Fruit fly (Drosophila melanogaster) whole organism, embryonic: Measurements from ENCODE around the gene Kdsr.

Source experiments
- Asciz ChIP-seq: fragments of 200-800 bp; sonication (Bioruptor generic); optimal IDR thresholded peaks from 2 replicates; lab custom pipeline; 2017; ENCODE audit warnings: missing biosample characterization, mild to moderate bottlenecking, missing genetic modification characterization, missing genetic modification reagents
- CG10321 ChIP-seq: fragments of 200-800 bp; sonication (Bioruptor generic); IDR thresholded peaks from 2 replicates; pipeline ENCODE4 v1.3.6; 2022; ENCODE audit warnings: missing biosample characterization, missing genetic modification characterization
- CG10366 ChIP-seq: fragments of 200-800 bp; sonication (Bioruptor generic); IDR thresholded peaks from 2 replicates; pipeline ENCODE4 v1.3.6; 2022; ENCODE audit warnings: missing biosample characterization, missing genetic modification characterization
- CG11696 ChIP-seq: fragments of 200-800 bp; sonication (Bioruptor generic); IDR thresholded peaks from 2 replicates; pipeline ENCODE4 v1.3.6; 2022; ENCODE audit warnings: missing biosample characterization, missing genetic modification characterization
- CG11723 ChIP-seq: fragments of 200-800 bp; sonication (Bioruptor generic); optimal IDR thresholded peaks from 2 replicates; lab custom pipeline; 2017; ENCODE audit warnings: missing biosample characterization, mild to moderate bottlenecking, missing genetic modification characterization
- CG15269 ChIP-seq: fragments of 200-800 bp; sonication (Bioruptor generic); optimal IDR thresholded peaks from 2 replicates; lab custom pipeline; 2018; ENCODE audit warnings: missing biosample characterization, mild to moderate bottlenecking, missing genetic modification characterization, moderate library complexity
- CG15696 ChIP-seq: fragments of 200-800 bp; sonication (Bioruptor generic); optimal IDR thresholded peaks from 2 replicates; lab custom pipeline; 2019; ENCODE audit warnings: missing biosample characterization, mild to moderate bottlenecking, missing genetic modification characterization, moderate library complexity
- CG1603 ChIP-seq: fragments of 200-800 bp; sonication (Bioruptor generic); optimal IDR thresholded peaks from 2 replicates; lab custom pipeline; 2019; ENCODE audit warnings: missing biosample characterization, mild to moderate bottlenecking, missing genetic modification characterization, moderate library complexity
- CG16815 ChIP-seq: fragments of 200-800 bp; sonication (Bioruptor generic); optimal IDR thresholded peaks from 3 replicates; lab custom pipeline; 2017; ENCODE audit warnings: missing biosample characterization, mild to moderate bottlenecking, missing genetic modification characterization
- CG17186 ChIP-seq: fragments of 200-800 bp; sonication (Bioruptor generic); optimal IDR thresholded peaks from 3 replicates; lab custom pipeline; 2017; ENCODE audit warnings: missing biosample characterization, missing genetic modification reagents, missing genetic modification characterization
- CG18619 ChIP-seq: fragments of 200-800 bp; sonication (Bioruptor generic); optimal IDR thresholded peaks from 3 replicates; lab custom pipeline; 2017; ENCODE audit warnings: missing biosample characterization, mild to moderate bottlenecking, missing genetic modification characterization
- CG2120 ChIP-seq: fragments of 200-800 bp; sonication (Bioruptor generic); optimal IDR thresholded peaks from 3 replicates; lab custom pipeline; 2016; ENCODE audit warnings: missing biosample characterization, missing genetic modification characterization
- CG2889 ChIP-seq: fragments of 200-800 bp; sonication (Bioruptor generic); IDR thresholded peaks from 3 replicates; pipeline ENCODE4 v1.3.6; 2022; ENCODE audit warnings: missing biosample characterization, missing genetic modification characterization
- CG6813 ChIP-seq: fragments of 200-800 bp; sonication (Bioruptor generic); optimal IDR thresholded peaks from 2 replicates; lab custom pipeline; 2017; ENCODE audit warnings: missing biosample characterization, missing genetic modification characterization, mild to moderate bottlenecking, moderate library complexity, missing genetic modification reagents
- CG7271 ChIP-seq: fragments of 200-800 bp; sonication (Bioruptor generic); optimal IDR thresholded peaks from 2 replicates; lab custom pipeline; 2018; ENCODE audit warnings: missing biosample characterization, mild to moderate bottlenecking, missing genetic modification characterization, moderate library complexity
- CG7372 ChIP-seq: fragments of 200-800 bp; sonication (Bioruptor generic); IDR thresholded peaks from 2 replicates; pipeline ENCODE4 v1.3.6; 2022; ENCODE audit warnings: missing biosample characterization, missing genetic modification characterization
- CG8290 ChIP-seq, 3 experiments: fragments of 200-800 bp; sonication (Bioruptor generic); optimal IDR thresholded peaks; 2 replicates each; lab custom pipeline; 2016 to 2019; ENCODE audit warnings: missing biosample characterization in 3 of 3, missing genetic modification characterization in 3 of 3, mild to moderate bottlenecking in 2 of 3, moderate library complexity in 1 of 3
- Dll ChIP-seq: fragments of 200-800 bp; sonication (Bioruptor generic); IDR thresholded peaks from 4 replicates; pipeline ENCODE4 v1.3.6; 2022; ENCODE audit warnings: missing biosample characterization, missing genetic modification characterization; ENCODE audit not compliant: partially characterized antibody
- E2f2 ChIP-seq: fragments of 200-800 bp; sonication (Bioruptor generic); IDR thresholded peaks from 2 replicates; pipeline ENCODE4 v1.3.6; 2022; ENCODE audit warnings: missing biosample characterization, missing genetic modification characterization
- HLH54F ChIP-seq: fragments of 200-800 bp; sonication (Bioruptor generic); optimal IDR thresholded peaks from 3 replicates; lab custom pipeline; 2016; ENCODE audit warnings: missing biosample characterization, missing genetic modification characterization
- Max ChIP-seq: fragments of 200-800 bp; sonication (Bioruptor generic); optimal IDR thresholded peaks from 2 replicates; lab custom pipeline; 2016; ENCODE audit warnings: missing biosample characterization, mild to moderate bottlenecking, missing genetic modification characterization
- NfI ChIP-seq: fragments of 200-800 bp; sonication (Bioruptor generic); optimal IDR thresholded peaks from 3 replicates; lab custom pipeline; 2018; ENCODE audit warnings: missing biosample characterization, mild to moderate bottlenecking, missing genetic modification characterization, moderate library complexity
- Poxn ChIP-seq: fragments of 200-800 bp; sonication (Bioruptor generic); IDR thresholded peaks from 2 replicates; pipeline ENCODE4 v1.3.6; 2022; ENCODE audit warnings: missing biosample characterization, missing genetic modification characterization
- Ptx1 ChIP-seq: fragments of 200-800 bp; sonication (Bioruptor generic); IDR thresholded peaks from 2 replicates; pipeline ENCODE4 v1.3.6; 2022; ENCODE audit warnings: missing biosample characterization, missing genetic modification characterization
- Rx ChIP-seq: fragments of 200-800 bp; sonication (Bioruptor generic); IDR thresholded peaks from 2 replicates; pipeline ENCODE4 v1.3.6; 2022; ENCODE audit warnings: missing biosample characterization, missing genetic modification characterization
- TFAM ChIP-seq: fragments of 200-800 bp; sonication (Bioruptor generic); optimal IDR thresholded peaks from 2 replicates; lab custom pipeline; 2017; ENCODE audit warnings: missing biosample characterization, missing genetic modification characterization, inconsistent platforms
- bbx ChIP-seq: fragments of 200-800 bp; sonication (Bioruptor generic); IDR thresholded peaks from 2 replicates; pipeline ENCODE4 v1.3.6; 2022; ENCODE audit warnings: missing biosample characterization, missing genetic modification characterization; ENCODE audit not compliant: partially characterized antibody
- cad ChIP-seq: fragments of >200 bp; optimal IDR thresholded peaks from 2 replicates; lab custom pipeline; 2017; ENCODE audit warnings: missing biosample characterization, missing genetic modification characterization
- dimm ChIP-seq: fragments of 200-800 bp; sonication (Bioruptor generic); IDR thresholded peaks from 2 replicates; pipeline ENCODE4 v1.3.6; 2022; ENCODE audit warnings: missing biosample characterization, missing genetic modification characterization
- disco-r ChIP-seq: fragments of 200-800 bp; sonication (Bioruptor generic); optimal IDR thresholded peaks from 2 replicates; lab custom pipeline; 2016; ENCODE audit warnings: missing biosample characterization, missing genetic modification characterization
- dmrt99B ChIP-seq: fragments of 200-800 bp; sonication (Bioruptor generic); optimal IDR thresholded peaks from 2 replicates; lab custom pipeline; 2018; ENCODE audit warnings: missing biosample characterization, mild to moderate bottlenecking, missing genetic modification characterization, moderate library complexity
- fu2 ChIP-seq: fragments of 200-800 bp; sonication (Bioruptor generic); optimal IDR thresholded peaks from 2 replicates; lab custom pipeline; 2016; ENCODE audit warnings: missing biosample characterization, missing genetic modification characterization
- gcm2 ChIP-seq: fragments of 200-800 bp; sonication (Bioruptor generic); optimal IDR thresholded peaks from 2 replicates; lab custom pipeline; 2016; ENCODE audit warnings: missing biosample characterization, missing genetic modification characterization
- ham ChIP-seq: fragments of 200-800 bp; sonication (Bioruptor generic); IDR thresholded peaks from 2 replicates; pipeline ENCODE4 v1.3.6; 2022; ENCODE audit warnings: missing biosample characterization, missing genetic modification characterization
- insv ChIP-seq, 2 experiments: fragments of 200-800 bp; sonication (Bioruptor generic); optimal IDR thresholded peaks; 3 replicates each; lab custom pipeline; 2016 to 2018; ENCODE audit warnings: missing biosample characterization in 2 of 2, missing genetic modification characterization in 2 of 2
- kah ChIP-seq: fragments of 200-800 bp; sonication (Bioruptor generic); optimal IDR thresholded peaks from 2 replicates; lab custom pipeline; 2018; ENCODE audit warnings: missing biosample characterization, mild to moderate bottlenecking, missing genetic modification characterization
- maf-S ChIP-seq: fragments of 200-800 bp; sonication (Bioruptor generic); optimal IDR thresholded peaks from 2 replicates; lab custom pipeline; 2016; ENCODE audit warnings: missing biosample characterization, missing genetic modification characterization
- peb ChIP-seq: fragments of 200-800 bp; sonication (Bioruptor generic); IDR thresholded peaks from 2 replicates; pipeline ENCODE4 v1.3.6; 2022; ENCODE audit warnings: missing biosample characterization, missing genetic modification characterization
- pnt ChIP-seq: fragments of 200-800 bp; sonication (Bioruptor generic); optimal IDR thresholded peaks from 3 replicates; lab custom pipeline; 2016; ENCODE audit warnings: missing biosample characterization, missing genetic modification characterization
- psq ChIP-seq: fragments of 200-800 bp; sonication (Bioruptor generic); optimal IDR thresholded peaks from 2 replicates; lab custom pipeline; 2017; ENCODE audit warnings: missing biosample characterization, missing genetic modification characterization
- rib ChIP-seq: fragments of 200-800 bp; sonication (Bioruptor generic); IDR thresholded peaks from 2 replicates; pipeline ENCODE4 v1.3.6; 2022; ENCODE audit warnings: missing biosample characterization, missing genetic modification characterization
- ro ChIP-seq: fragments of 200-800 bp; sonication (Bioruptor generic); IDR thresholded peaks from 2 replicates; pipeline ENCODE4 v1.3.6; 2022; ENCODE audit warnings: missing biosample characterization, missing genetic modification characterization
- row ChIP-seq: fragments of 200-800 bp; sonication (Bioruptor generic); IDR thresholded peaks from 3 replicates; pipeline ENCODE4 v1.3.6; 2022; ENCODE audit warnings: missing biosample characterization, missing genetic modification characterization
- slou ChIP-seq: fragments of 200-800 bp; sonication (Bioruptor generic); optimal IDR thresholded peaks from 3 replicates; lab custom pipeline; 2016; ENCODE audit warnings: missing biosample characterization, missing genetic modification characterization
- stwl ChIP-seq: fragments of 200-800 bp; sonication (Bioruptor generic); optimal IDR thresholded peaks from 3 replicates; lab custom pipeline; 2018; ENCODE audit warnings: missing biosample characterization, mild to moderate bottlenecking, missing genetic modification characterization, moderate library complexity
- toy ChIP-seq: fragments of 200-800 bp; sonication (Bioruptor generic); IDR thresholded peaks from 2 replicates; pipeline ENCODE4 v1.3.6; 2022; ENCODE audit warnings: missing biosample characterization, missing genetic modification characterization
- trem ChIP-seq: fragments of 200-800 bp; optimal IDR thresholded peaks from 3 replicates; lab custom pipeline; 2019; ENCODE audit warnings: missing biosample characterization, mild to moderate bottlenecking, missing genetic modification characterization, moderate library complexity
- trh ChIP-seq: fragments of 200-800 bp; sonication (Bioruptor generic); optimal IDR thresholded peaks from 2 replicates; lab custom pipeline; 2016; ENCODE audit warnings: missing biosample characterization, missing genetic modification characterization
- vnd ChIP-seq: fragments of 200-800 bp; sonication (Bioruptor generic); IDR thresholded peaks from 3 replicates; pipeline ENCODE4 v1.3.6; 2022; ENCODE audit warnings: missing biosample characterization, missing genetic modification characterization; ENCODE audit not compliant: partially characterized antibody
- zfh1 ChIP-seq: fragments of 200-800 bp; sonication (Bioruptor generic); IDR thresholded peaks from 3 replicates; pipeline ENCODE4 v1.3.6; 2022; ENCODE audit warnings: missing biosample characterization, missing genetic modification characterization

Gene Kdsr

dm6 chr3R:25258628-25259240 lies 3.6 kb downstream of the Kdsr start, which contains the start of gene CG11857 (continued):
- TF ChIP-seq CG16815 (peak; percentile 97), NfI (GFP tag; lab: Kevin White, UChicago) (peak; percentile 98), maf-S (GFP tag; lab: Kevin White, UChicago) (peak; percentile 98), TFAM (GFP tag; lab: Kevin White, UChicago) (peak; percentile 73), cad (GFP tag; lab: Kevin White, UChicago) (no peak), Rx (peak; percentile 98), disco-r (GFP tag; lab: Kevin White, UChicago) (peak; percentile 93), pnt (peak; percentile 97), kah (GFP tag; lab: Kevin White, UChicago) (peak; percentile 84), CG15269 (tag; lab: Kevin White, UChicago) (peak; percentile 97), zfh1 (GFP tag; lab: Robert Waterston, UW) (peak; percentile 99), slou (GFP tag; lab: Kevin White, UChicago) (peak; percentile 98), CG18619 (peak; percentile 97), toy (GFP tag; lab: Robert Waterston, UW) (peak; percentile 97), CG2889 (GFP tag; lab: Robert Waterston, UW) (peak; percentile 99), dimm (GFP tag; lab: Robert Waterston, UW) (peak; percentile 97), psq (GFP tag; lab: Kevin White, UChicago) (peak; percentile 93), HLH54F (GFP tag; lab: Kevin White, UChicago) (peak; percentile 98), ro (peak; percentile 98), CG17186 (GFP tag; lab: Kevin White, UChicago) (peak; percentile 94), CG8290 (GFP tag; optimal IDR thresholded peaks at IDR 0.05; lab: Kevin White, UChicago) (peak; percentile 98), CG8290 (tag; optimal IDR thresholded peaks at IDR 0.05; lab: Kevin White, UChicago) (peak; percentile 90 to 97), dmrt99B (tag; lab: Kevin White, UChicago) (peak; percentile 96), Max (peak; percentile 98), CG11723 (GFP tag; lab: Kevin White, UChicago) (peak; percentile 94), CG7372 (GFP tag; lab: Robert Waterston, UW) (peak; percentile 99), CG15696 (tag; lab: Kevin White, UChicago) (peak; percentile 98), CG10366 (GFP tag; lab: Robert Waterston, UW) (peak; percentile 99), vnd (GFP tag; lab: Robert Waterston, UW) (peak; percentile 100), CG1603 (tag; lab: Kevin White, UChicago) (peak; percentile 97), CG2120 (peak; percentile 99), trem (tag; lab: Kevin White, UChicago) (peak; percentile 97), insv (GFP tag; optimal IDR thresholded peaks at IDR 0.05; lab: Kevin White, UChicago) (peak in 1 of 2 experiments; percentile 77), Ptx1 (GFP tag; lab: Robert Waterston, UW) (peak; percentile 99), CG11696 (GFP tag; lab: Robert Waterston, UW) (peak; percentile 89), Dll (peak; percentile 100), gcm2 (GFP tag; lab: Kevin White, UChicago) (peak; percentile 88), Asciz (peak; percentile 92), CG10321 (GFP tag; lab: Robert Waterston, UW) (peak; percentile 83), ham (peak; percentile 96), row (GFP tag; lab: Robert Waterston, UW) (peak; percentile 100), bbx (GFP tag; lab: Robert Waterston, UW) (peak; percentile 98), rib (GFP tag; lab: Robert Waterston, UW) (peak; percentile 99), CG7271 (tag; lab: Kevin White, UChicago) (peak; percentile 95), stwl (tag; lab: Kevin White, UChicago) (peak; percentile 91), peb (GFP tag; lab: Robert Waterston, UW) (peak; percentile 98), trh (GFP tag; lab: Kevin White, UChicago) (peak; percentile 97), CG6813 (GFP tag; lab: Kevin White, UChicago) (peak; percentile 87), E2f2 (GFP tag; lab: Robert Waterston, UW) (peak; percentile 90), fu2 (GFP tag; lab: Kevin White, UChicago) (peak; percentile 97), Poxn (GFP tag; lab: Robert Waterston, UW) (peak; percentile 97)
